Worm (Caenorhabditis elegans): ENCODE measurements around the gene C51E3.9.

Gene C51E3.9

DNA sequence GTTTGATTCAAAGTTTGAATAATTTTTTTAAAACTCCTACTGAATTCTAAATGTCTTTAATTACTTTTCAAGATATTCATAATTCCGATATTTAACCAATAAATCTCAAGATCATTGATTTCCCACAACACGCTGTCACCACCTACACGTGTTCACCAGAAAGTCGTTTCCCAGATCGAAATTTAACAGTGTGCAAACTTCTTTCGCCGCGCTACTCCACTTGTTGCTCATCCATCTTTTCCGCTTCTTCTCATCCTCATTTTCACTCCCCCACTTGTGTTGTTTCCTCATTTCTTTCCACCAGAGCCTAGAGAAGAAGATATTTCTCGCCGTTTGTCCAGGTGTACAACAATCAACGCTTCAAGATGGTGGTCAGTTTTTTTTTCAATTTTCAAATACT is at the start of gene C51E3.9:
Gene C51E3.9, plus strand, starts transcription at position 301 of the 400 bp plus-strand sequence.
- TF ChIP-seq akir-1 (GFP tag; optimal IDR thresholded peaks at IDR 0.05) (no peak), lin-35 (GFP tag; optimal IDR thresholded peaks at IDR 0.05) (no peak)

ce11 chrV:10096932-10097331 is 48.8 kb upstream of the C51E3.9 start:
- peak; percentile 62 for TF ChIP-seq nhr-80 (tag; optimal IDR thresholded peaks at IDR 0.05)
- no peak for TF ChIP-seq rpc-1 (optimal IDR thresholded peaks at IDR 0.05)
- TF ChIP-seq rpc-1 (tag; optimal IDR thresholded peaks at IDR 0.05), result no peak

- TF ChIP-seq nhr-80 (tag; optimal IDR thresholded peaks at IDR 0.05), result peak; percentile 52
- peak; percentile 14 for TF ChIP-seq unc-62 (GFP tag; optimal IDR thresholded peaks at IDR 0.05)
- no peak for TF ChIP-seq nfya-1 (tag; optimal IDR thresholded peaks at IDR 0.05; ENCODE audit: borderline replicate concordance, insufficient read depth)
Observed at ce11 chrV:10098429-10098828, 47.3 kb upstream of the C51E3.9 start, which contains the start of gene ugt-47. Gene ugt-47, minus strand, starts transcription at chrV:10098597.

ce11 chrV:10101916-10102315 is 43.8 kb upstream of the C51E3.9 start, which contains the start of gene C08B6.14:
Gene C08B6.14, minus strand, starts transcription at chrV:10102016.
- TF ChIP-seq hlh-12 (tag; optimal IDR thresholded peaks at IDR 0.05), result no peak
- no peak for TF ChIP-seq ztf-28 (GFP tag; IDR thresholded peaks at IDR 0.05)
- no peak for TF ChIP-seq ztf-22 (GFP tag; optimal IDR thresholded peaks at IDR 0.05)
- TF ChIP-seq gei-17 (GFP tag; optimal IDR thresholded peaks at IDR 0.05), result no peak
- no peak for TF ChIP-seq cebp-1 (GFP tag; IDR thresholded peaks at IDR 0.05)
- TF ChIP-seq cebp-1 (tag; optimal IDR thresholded peaks at IDR 0.05), result no peak
- no peak for TF ChIP-seq xnd-1 (tag; optimal IDR thresholded peaks at IDR 0.05)
- TF ChIP-seq somi-1 (GFP tag; optimal IDR thresholded peaks at IDR 0.05), result no peak

DNA sequence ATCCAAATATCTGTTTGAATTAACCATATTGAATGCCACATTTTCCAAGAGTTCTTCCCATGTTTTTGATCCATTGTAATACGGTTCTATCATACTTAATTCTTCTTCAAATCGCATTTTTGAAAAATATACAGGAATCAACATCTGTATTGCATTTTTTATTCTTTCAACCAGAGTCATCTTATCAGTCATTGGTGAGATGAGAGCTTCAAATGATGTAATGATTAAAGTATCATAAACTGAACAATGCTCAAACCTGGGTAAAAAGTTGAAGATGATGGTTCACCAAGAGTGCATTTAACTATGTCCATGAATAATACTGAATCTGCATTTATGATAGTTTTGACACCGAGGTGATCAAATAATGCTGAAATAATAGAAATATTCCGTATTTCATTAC is 41.9 kb upstream of the C51E3.9 start:
- TF ChIP-seq hmg-1.2 (GFP tag; IDR thresholded peaks at IDR 0.05), result no peak
- no peak for TF ChIP-seq ekl-4 (GFP tag; IDR thresholded peaks at IDR 0.05)
- peak; percentile 9 for TF ChIP-seq nhr-80 (tag; optimal IDR thresholded peaks at IDR 0.05)
- no peak for TF ChIP-seq ets-4 (GFP tag; optimal IDR thresholded peaks at IDR 0.05)
- no peak for TF ChIP-seq unc-130 (GFP tag; optimal IDR thresholded peaks at IDR 0.05)
- TF ChIP-seq snpc-3.4 (tag; optimal IDR thresholded peaks at IDR 0.05), result no peak

ce11 chrV:10104785-10105310 is 40.9 kb upstream of the C51E3.9 start, which contains the start of gene ugt-17:
Gene ugt-17, minus strand, starts transcription at chrV:10104964.
- TF ChIP-seq lsy-27 (tag; optimal IDR thresholded peaks at IDR 0.05; ENCODE audit: borderline replicate concordance, insufficient read depth) (no peak), rec-8 (tag; optimal IDR thresholded peaks at IDR 0.05) (no peak), snpc-4 (GFP tag; optimal IDR thresholded peaks at IDR 0.05) (no peak), snpc-4 (tag; optimal IDR thresholded peaks at IDR 0.05) (peak in 1 of 4 experiments; percentile 8), nhr-80 (tag; optimal IDR thresholded peaks at IDR 0.05) (peak; percentile 74), Y53F4B.3 (GFP tag; IDR thresholded peaks at IDR 0.05) (no peak)

- TF ChIP-seq attf-5 (GFP tag; optimal IDR thresholded peaks at IDR 0.05), result no peak
- no peak for TF ChIP-seq him-1 (tag; optimal IDR thresholded peaks at IDR 0.05)
- TF ChIP-seq athp-1 (tag; optimal IDR thresholded peaks at IDR 0.05), result no peak
- no peak for TF ChIP-seq mcd-1 (GFP tag; IDR thresholded peaks at IDR 0.05)
- no peak for TF ChIP-seq madf-10 (tag; optimal IDR thresholded peaks at IDR 0.05)
Observed at ce11 chrV:10105412-10105811, 40.3 kb upstream of the C51E3.9 start, which contains the start of gene C08B6.2. Gene C08B6.2, plus strand, starts transcription at chrV:10105712.

All from whole organism, young adult.